Fruit fly (Drosophila melanogaster) whole organism, embryonic: ENCODE measurements around the gene Sec8.

Source experiments
- Atf-2 ChIP-seq: fragments of 200-800 bp; sonication (Bioruptor generic); optimal IDR thresholded peaks from 2 replicates; lab custom pipeline; 2016; ENCODE audit warnings: missing biosample characterization, missing genetic modification characterization
- CG10543 ChIP-seq: fragments of 200-800 bp; sonication (Bioruptor generic); optimal IDR thresholded peaks from 3 replicates; lab custom pipeline; 2017; ENCODE audit warnings: missing biosample characterization, mild to moderate bottlenecking, missing genetic modification characterization, moderate library complexity
- CG11093 ChIP-seq: fragments of 200-800 bp; sonication (Bioruptor generic); IDR thresholded peaks from 3 replicates; pipeline ENCODE4 v1.3.6; 2022; ENCODE audit warnings: missing biosample characterization, missing genetic modification characterization
- CG12071 ChIP-seq: fragments of 200-800 bp; sonication (Bioruptor generic); optimal IDR thresholded peaks from 3 replicates; lab custom pipeline; 2018; ENCODE audit warnings: missing biosample characterization, mild to moderate bottlenecking, missing genetic modification characterization
- CG12104 ChIP-seq: fragments of 200-800 bp; sonication (Bioruptor generic); optimal IDR thresholded peaks from 3 replicates; lab custom pipeline; 2016; ENCODE audit warnings: missing biosample characterization, missing genetic modification characterization
- CG2889 ChIP-seq: fragments of 200-800 bp; sonication (Bioruptor generic); IDR thresholded peaks from 3 replicates; pipeline ENCODE4 v1.3.6; 2022; ENCODE audit warnings: missing biosample characterization, missing genetic modification characterization
- CG30020 ChIP-seq: fragments of 200-800 bp; optimal IDR thresholded peaks from 2 replicates; lab custom pipeline; 2019; ENCODE audit warnings: missing biosample characterization, mild to moderate bottlenecking, missing genetic modification characterization, moderate library complexity
- CG3995 ChIP-seq: fragments of 200-800 bp; sonication (Bioruptor generic); optimal IDR thresholded peaks from 3 replicates; lab custom pipeline; 2016; ENCODE audit warnings: missing biosample characterization, missing genetic modification characterization
- CG4282 ChIP-seq: fragments of 200-800 bp; sonication (Bioruptor generic); optimal IDR thresholded peaks from 2 replicates; lab custom pipeline; 2016; ENCODE audit warnings: missing biosample characterization, missing genetic modification characterization
- CG6272 ChIP-seq: fragments of 200-800 bp; sonication (Bioruptor generic); IDR thresholded peaks from 2 replicates; pipeline ENCODE4 v1.3.6; 2022; ENCODE audit warnings: missing biosample characterization, missing genetic modification characterization
- CG7928 ChIP-seq: fragments of 200-800 bp; sonication (Bioruptor generic); optimal IDR thresholded peaks from 2 replicates; lab custom pipeline; 2017; ENCODE audit warnings: missing biosample characterization, mild to moderate bottlenecking, missing genetic modification characterization
- CG8478 ChIP-seq: fragments of >200 bp; optimal IDR thresholded peaks from 2 replicates; lab custom pipeline; 2018
- Camta ChIP-seq: fragments of 200-800 bp; sonication (Bioruptor generic); optimal IDR thresholded peaks from 2 replicates; lab custom pipeline; 2016; ENCODE audit warnings: missing biosample characterization, missing genetic modification characterization
- CkIIα-i1 ChIP-seq: fragments of 200-800 bp; sonication (Bioruptor generic); IDR thresholded peaks from 2 replicates; pipeline ENCODE4 v1.3.6; 2022; ENCODE audit warnings: missing biosample characterization, missing genetic modification characterization
- Dfd ChIP-seq, 2 experiments: fragments of >200 bp; optimal IDR thresholded peaks; 2 replicates each; lab custom pipeline; 2017; ENCODE audit warnings: missing biosample characterization in 2 of 2, missing genetic modification characterization in 2 of 2
- Gug ChIP-seq: fragments of 200-800 bp; sonication (Bioruptor generic); IDR thresholded peaks from 4 replicates; pipeline ENCODE4 v1.3.6; 2022; ENCODE audit warnings: missing biosample characterization, missing genetic modification characterization
- H15 ChIP-seq: fragments of 200-800 bp; sonication (Bioruptor generic); IDR thresholded peaks from 3 replicates; pipeline ENCODE4 v1.3.6; 2022; ENCODE audit warnings: missing biosample characterization, missing genetic modification characterization
- Hmr ChIP-seq: fragments of 200-800 bp; sonication (Bioruptor generic); optimal IDR thresholded peaks from 3 replicates; lab custom pipeline; 2017; ENCODE audit warnings: mild to moderate bottlenecking, missing biosample characterization, missing genetic modification reagents, missing genetic modification characterization
- NC2β ChIP-seq: fragments of 200-800 bp; sonication (Bioruptor generic); optimal IDR thresholded peaks from 2 replicates; lab custom pipeline; 2016; ENCODE audit warnings: missing biosample characterization, missing genetic modification characterization
- NK7.1 ChIP-seq: fragments of 200-800 bp; sonication (Bioruptor generic); optimal IDR thresholded peaks from 3 replicates; lab custom pipeline; 2016; ENCODE audit warnings: missing biosample characterization, missing genetic modification characterization
- Opbp ChIP-seq: fragments of 200-800 bp; sonication (Bioruptor generic); IDR thresholded peaks from 3 replicates; pipeline ENCODE4 v1.3.6; 2022; ENCODE audit warnings: missing biosample characterization, missing genetic modification characterization; ENCODE audit not compliant: partially characterized antibody
- Sox100B ChIP-seq: fragments of 200-800 bp; sonication (Bioruptor generic); optimal IDR thresholded peaks from 3 replicates; lab custom pipeline; 2018; ENCODE audit warnings: missing biosample characterization, mild to moderate bottlenecking, missing genetic modification characterization
- Vsx1 ChIP-seq: fragments of 200-800 bp; sonication (Bioruptor generic); optimal IDR thresholded peaks from 2 replicates; lab custom pipeline; 2017; ENCODE audit warnings: missing biosample characterization, mild to moderate bottlenecking, missing genetic modification characterization, missing genetic modification reagents
- amos ChIP-seq: fragments of 200-800 bp; sonication (Bioruptor generic); IDR thresholded peaks from 2 replicates; pipeline ENCODE4 v1.3.6; 2022; ENCODE audit warnings: missing biosample characterization, missing genetic modification characterization; ENCODE audit not compliant: partially characterized antibody
- bab2 ChIP-seq: fragments of 200-800 bp; sonication (Bioruptor generic); optimal IDR thresholded peaks from 2 replicates; lab custom pipeline; 2016; ENCODE audit warnings: missing biosample characterization, missing genetic modification characterization
- dati ChIP-seq: fragments of 200-800 bp; sonication (Bioruptor generic); IDR thresholded peaks from 2 replicates; pipeline ENCODE4 v1.3.6; 2022; ENCODE audit warnings: missing biosample characterization, missing genetic modification characterization
- fd96Cb ChIP-seq: fragments of 200-800 bp; sonication (Bioruptor generic); optimal IDR thresholded peaks from 2 replicates; lab custom pipeline; 2018; ENCODE audit warnings: missing biosample characterization, mild to moderate bottlenecking, missing genetic modification characterization, moderate library complexity
- ftz-f1 ChIP-seq: fragments of 200-800 bp; sonication (Bioruptor generic); optimal IDR thresholded peaks from 2 replicates; lab custom pipeline; 2016; ENCODE audit warnings: missing biosample characterization, missing genetic modification characterization
- hb ChIP-seq: fragments of 200-800 bp; sonication (Bioruptor generic); IDR thresholded peaks from 3 replicates; pipeline ENCODE4 v1.3.6; 2022; ENCODE audit warnings: missing biosample characterization, missing genetic modification characterization; ENCODE audit not compliant: partially characterized antibody
- ind ChIP-seq: fragments of 200-800 bp; sonication (Bioruptor generic); optimal IDR thresholded peaks from 3 replicates; lab custom pipeline; 2016; ENCODE audit warnings: missing biosample characterization, missing genetic modification characterization
- jumu ChIP-seq: fragments of 200-800 bp; sonication (Bioruptor generic); optimal IDR thresholded peaks from 3 replicates; lab custom pipeline; 2016; ENCODE audit warnings: missing biosample characterization, missing genetic modification characterization
- kay ChIP-seq: fragments of 200-800 bp; sonication (Bioruptor generic); optimal IDR thresholded peaks from 2 replicates; lab custom pipeline; 2016; ENCODE audit warnings: missing biosample characterization, missing genetic modification characterization
- lab ChIP-seq: fragments of 200-800 bp; sonication (Bioruptor generic); optimal IDR thresholded peaks from 3 replicates; lab custom pipeline; 2017; ENCODE audit warnings: missing biosample characterization, missing genetic modification characterization, mild to moderate bottlenecking, moderate library complexity, missing genetic modification reagents
- lmd ChIP-seq: fragments of 200-800 bp; sonication (Bioruptor generic); IDR thresholded peaks from 2 replicates; pipeline ENCODE4 v1.3.6; 2022; ENCODE audit warnings: missing biosample characterization, missing genetic modification characterization
- lola ChIP-seq, 3 experiments: fragments of >200 bp in 2 of 3; fragments of 200-800 bp in 1 of 3; sonication (Bioruptor generic) in 1 of 3; optimal IDR thresholded peaks; 2 replicates each; lab custom pipeline; 2017 to 2019; ENCODE audit warnings: missing biosample characterization in 3 of 3, missing genetic modification characterization in 3 of 3, mild to moderate bottlenecking in 1 of 3, moderate library complexity in 1 of 3
- lov ChIP-seq, 2 experiments: fragments of 200-800 bp in 1 of 2; fragments of >200 bp in 1 of 2; sonication (Bioruptor generic) in 1 of 2; IDR thresholded peaks in 1 of 2; optimal IDR thresholded peaks in 1 of 2; 2 replicates in 1 of 2; 3 replicates in 1 of 2; pipeline versions ENCODE4 v1.3.6 to Lab custom; 2017 to 2022; ENCODE audit warnings: missing biosample characterization in 1 of 2, missing genetic modification characterization in 1 of 2
- p53 ChIP-seq: fragments of 200-800 bp; sonication (Bioruptor generic); optimal IDR thresholded peaks from 2 replicates; lab custom pipeline; 2016; ENCODE audit warnings: missing biosample characterization, missing genetic modification characterization
- pho ChIP-seq: fragments of 200-800 bp; sonication (Bioruptor generic); optimal IDR thresholded peaks from 2 replicates; lab custom pipeline; 2016; ENCODE audit warnings: missing biosample characterization, missing genetic modification characterization
- phol ChIP-seq: fragments of 200-800 bp; sonication (Bioruptor generic); optimal IDR thresholded peaks from 3 replicates; lab custom pipeline; 2018; ENCODE audit warnings: missing biosample characterization, mild to moderate bottlenecking, missing genetic modification characterization, moderate library complexity
- pita ChIP-seq: fragments of 200-800 bp; sonication (Bioruptor generic); optimal IDR thresholded peaks from 2 replicates; lab custom pipeline; 2017; ENCODE audit warnings: missing biosample characterization, mild to moderate bottlenecking, missing genetic modification characterization
- prd ChIP-seq, 3 experiments: fragments of >200 bp in 2 of 3; fragments of 200-800 bp in 1 of 3; sonication (Bioruptor generic) in 1 of 3; optimal IDR thresholded peaks in 2 of 3; IDR thresholded peaks in 1 of 3; 2 replicates in 2 of 3; 3 replicates in 1 of 3; pipeline versions ENCODE4 v1.3.6 to Lab custom; 2017 to 2022; ENCODE audit warnings: missing biosample characterization in 1 of 3, missing genetic modification characterization in 1 of 3
- ranshi ChIP-seq: fragments of 200-800 bp; sonication (Bioruptor generic); IDR thresholded peaks from 2 replicates; pipeline ENCODE4 v1.3.6; 2022; ENCODE audit warnings: missing biosample characterization, missing genetic modification characterization
- repo ChIP-seq: fragments of 200-800 bp; sonication (Bioruptor generic); optimal IDR thresholded peaks from 2 replicates; lab custom pipeline; 2016; ENCODE audit warnings: missing biosample characterization, missing genetic modification characterization
- schlank ChIP-seq: fragments of 200-800 bp; sonication (Bioruptor generic); optimal IDR thresholded peaks from 2 replicates; lab custom pipeline; 2018; ENCODE audit warnings: missing biosample characterization, mild to moderate bottlenecking, missing genetic modification characterization
- sim ChIP-seq: fragments of 200-800 bp; sonication (Bioruptor generic); IDR thresholded peaks from 2 replicates; pipeline ENCODE4 v1.3.6; 2022; ENCODE audit warnings: missing biosample characterization, missing genetic modification characterization
- sob ChIP-seq: fragments of 200-800 bp; sonication (Bioruptor generic); IDR thresholded peaks from 2 replicates; pipeline ENCODE4 v1.3.6; 2022; ENCODE audit warnings: missing biosample characterization, missing genetic modification characterization
- vfl ChIP-seq: fragments of 200-800 bp; sonication (Bioruptor generic); optimal IDR thresholded peaks from 2 replicates; lab custom pipeline; 2016; ENCODE audit warnings: missing biosample characterization, missing genetic modification characterization
- wek ChIP-seq: fragments of 200-800 bp; sonication (Bioruptor generic); optimal IDR thresholded peaks from 3 replicates; lab custom pipeline; 2018; ENCODE audit warnings: missing biosample characterization, mild to moderate bottlenecking, missing genetic modification characterization, moderate library complexity

Gene Sec8

dm6 chr3R:5778731-5779593 is 20.2 kb upstream of the Sec8 start, which contains the start of gene jagn (continued):
- TF ChIP-seq Opbp (peak; percentile 100), kay (GFP tag; lab: Kevin White, UChicago) (no peak), CG3995 (peak; percentile 14), NK7.1 (no peak), pita (GFP tag; lab: Kevin White, UChicago) (peak; percentile 95), Hmr (GFP tag; lab: Kevin White, UChicago) (peak; percentile 70), p53 (peak; percentile 14), lola (GFP tag; optimal IDR thresholded peaks at IDR 0.05; lab: Kevin White, UChicago) (peak in 1 of 3 experiments; percentile 33), Atf-2 (GFP tag; lab: Kevin White, UChicago) (peak; percentile 17), lab (peak; percentile 63), CG12104 (GFP tag; lab: Kevin White, UChicago) (peak; percentile 59), fd96Cb (tag; lab: Kevin White, UChicago) (no peak), CG10543 (no peak), CG11093 (no peak), amos (GFP tag; lab: Robert Waterston, UW) (peak; percentile 100), phol (tag; lab: Kevin White, UChicago) (peak; percentile 49), prd (optimal IDR thresholded peaks at IDR 0.05; lab: Kevin White, UChicago) (no peak), prd (GFP tag; IDR thresholded peaks at IDR 0.05; lab: Robert Waterston, UW) (peak; percentile 53; the same call in 1 of the 3 replicates), pho (GFP tag; lab: Kevin White, UChicago) (peak; percentile 81), CG6272 (GFP tag; lab: Robert Waterston, UW) (peak; percentile 79), sim (GFP tag; lab: Robert Waterston, UW) (no peak), CG4282 (GFP tag; lab: Kevin White, UChicago) (peak; percentile 12), vfl (GFP tag; lab: Kevin White, UChicago) (peak; percentile 39), lmd (GFP tag; lab: Robert Waterston, UW) (peak; percentile 51; the same call in 1 of the 2 replicates), repo (peak; percentile 36), NC2β (GFP tag; lab: Kevin White, UChicago) (peak; percentile 43), wek (GFP tag; lab: Kevin White, UChicago) (no peak), Vsx1 (GFP tag; lab: Kevin White, UChicago) (peak; percentile 17), CG8478 (lab: Kevin White, UChicago) (no peak), sob (GFP tag; lab: Robert Waterston, UW) (peak; percentile 72; the same call in 1 of the 2 replicates), lov (optimal IDR thresholded peaks at IDR 0.05; lab: Kevin White, UChicago) (no peak), lov (GFP tag; IDR thresholded peaks at IDR 0.05; lab: Robert Waterston, UW) (0 out of 3 replicates have a peak, but pooled peaks have one; percentile 31), H15 (GFP tag; lab: Robert Waterston, UW) (peak; percentile 33; the same call in 1 of the 3 replicates), hb (peak; percentile 100), CG2889 (GFP tag; lab: Robert Waterston, UW) (peak; percentile 4; the same call in 1 of the 3 replicates), CG12071 (GFP tag; lab: Kevin White, UChicago) (peak; percentile 13), CkIIα-i1 (GFP tag; lab: Robert Waterston, UW) (no peak), bab2 (GFP tag; lab: Kevin White, UChicago) (peak; percentile 60), CG30020 (tag; lab: Kevin White, UChicago) (peak; percentile 41), dati (no peak), Camta (GFP tag; lab: Kevin White, UChicago) (peak; percentile 52), ftz-f1 (GFP tag; lab: Kevin White, UChicago) (no peak), jumu (peak; percentile 50), schlank (tag; lab: Kevin White, UChicago) (no peak), CG7928 (peak; percentile 6), Dfd (GFP tag; optimal IDR thresholded peaks at IDR 0.05; lab: Kevin White, UChicago) (no peak), Gug (peak; percentile 93), Sox100B (GFP tag; lab: Kevin White, UChicago) (no peak), ind (peak; percentile 60), ranshi (peak; percentile 70)
